Fruit fly (Drosophila melanogaster): Measurements from ENCODE around the gene CG43401.

CG43401 gene

DNA sequence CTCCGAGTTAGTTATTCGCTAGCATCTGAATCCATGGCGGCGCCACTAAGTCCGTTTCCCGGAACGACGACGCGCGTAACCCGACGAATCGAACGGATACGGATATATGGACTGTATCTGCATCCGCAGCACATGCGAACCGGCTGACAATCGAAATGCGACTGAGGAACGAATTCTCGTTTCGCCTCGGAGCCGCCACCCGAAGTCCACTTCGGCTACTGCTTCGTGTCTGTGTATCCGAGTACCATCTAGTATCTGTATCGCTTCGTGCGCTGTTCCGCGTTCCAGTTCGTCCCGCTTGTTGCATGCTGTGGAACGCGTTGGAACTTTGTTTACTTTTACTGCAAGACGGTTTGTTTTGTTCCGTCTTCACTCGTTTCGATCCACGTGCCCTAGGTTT lies 8.0 kb upstream of the CG43401 start, which contains the start of gene robo2:
TSS of gene robo2 (minus strand) at position 167 of the 400 bp plus-strand sequence.
- no peak for TF ChIP-seq CG17801 (GFP tag; optimal IDR thresholded peaks at IDR 0.05; ENCODE audit: partially characterized antibody)

DNA sequence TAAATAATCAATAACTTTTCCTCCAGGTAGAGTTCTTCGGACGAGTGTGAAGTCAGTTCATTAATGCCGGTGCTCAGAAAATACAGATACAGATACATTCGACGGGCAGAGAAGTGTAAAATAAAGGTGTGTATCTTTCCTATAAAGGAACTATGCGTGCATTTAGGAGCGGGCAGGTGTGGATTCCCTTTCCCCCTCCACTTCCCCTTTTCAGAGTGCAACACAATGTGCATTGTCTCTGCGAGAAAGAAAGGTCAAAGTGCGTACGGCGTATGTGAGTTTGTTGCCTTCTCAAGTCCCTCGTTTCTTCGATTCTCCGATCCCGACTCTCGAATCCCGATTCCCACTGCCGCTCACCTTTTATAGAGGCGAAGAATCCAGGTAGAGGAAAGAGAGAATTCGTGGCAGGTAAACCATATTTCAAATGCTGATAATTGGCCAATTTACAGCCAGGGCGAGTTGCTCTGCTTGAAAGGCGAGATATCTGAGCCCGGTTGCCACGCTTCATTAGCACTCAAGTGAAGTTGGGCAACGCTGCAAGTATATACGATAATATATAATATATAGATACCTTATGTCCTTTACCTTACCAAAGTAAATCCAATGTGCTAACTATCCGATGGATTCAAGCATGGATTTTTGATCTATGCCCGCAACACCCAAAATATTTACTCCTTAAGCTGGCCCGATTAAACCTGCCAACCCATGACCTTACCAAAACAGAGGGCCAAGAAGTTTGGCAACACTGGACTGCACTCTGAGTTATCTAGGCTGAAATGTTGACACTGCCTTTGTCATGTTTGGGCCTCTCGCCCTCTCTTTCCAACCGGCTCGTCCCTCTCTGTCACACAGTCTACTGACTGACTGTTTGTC lies 6.6 kb upstream of the CG43401 start:
- TF ChIP-seq CG17801 (GFP tag; optimal IDR thresholded peaks at IDR 0.05; ENCODE audit: partially characterized antibody), result no peak

DNA sequence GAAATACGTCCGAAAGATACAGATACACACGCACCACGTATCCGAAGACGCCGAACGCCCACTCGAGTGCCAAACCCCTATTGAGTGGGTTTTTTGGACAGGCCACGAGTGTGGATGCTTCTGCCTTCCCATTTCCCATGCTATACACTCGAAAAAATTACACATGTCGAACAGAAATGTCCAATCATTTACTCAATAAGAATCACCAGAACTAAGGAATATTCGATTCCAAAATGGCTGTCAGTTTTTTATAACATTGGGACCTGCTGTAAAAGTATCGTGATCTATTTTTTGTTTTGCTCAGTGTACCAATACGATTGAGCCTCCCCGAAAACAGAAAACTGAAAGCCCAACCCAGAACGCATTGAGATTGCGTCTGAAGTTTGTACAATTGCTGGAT lies 5.5 kb upstream of the CG43401 start:
- TF ChIP-seq CG17801 (GFP tag; optimal IDR thresholded peaks at IDR 0.05; ENCODE audit: partially characterized antibody), result no peak

DNA sequence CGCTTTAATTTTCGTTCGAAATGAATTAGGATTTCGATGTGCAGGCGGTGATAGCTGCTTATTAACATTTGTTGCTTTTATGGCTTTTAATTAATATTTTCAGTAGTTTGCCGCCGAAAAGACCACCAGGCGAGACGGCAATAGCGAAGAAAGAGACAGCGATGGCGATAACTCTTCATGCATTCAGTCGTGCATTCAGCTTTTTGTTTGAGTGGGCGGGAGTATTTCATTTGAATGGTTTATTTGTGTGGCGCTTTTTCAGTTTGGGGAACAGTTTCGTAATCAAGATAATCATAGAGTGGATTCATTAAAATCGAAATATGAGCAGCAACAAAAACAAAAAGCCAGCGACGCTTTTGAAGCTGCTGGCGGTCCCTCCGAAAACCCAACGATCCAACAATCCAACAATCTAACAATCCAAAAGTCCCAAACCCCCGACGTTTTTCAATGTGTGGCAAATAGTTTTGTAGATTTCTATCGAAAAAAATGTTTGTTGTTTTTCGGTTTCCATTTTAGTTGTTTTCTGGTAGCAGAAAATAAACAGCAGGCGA lies 4.4 kb upstream of the CG43401 start:
- no peak for TF ChIP-seq CG17801 (GFP tag; optimal IDR thresholded peaks at IDR 0.05; ENCODE audit: partially characterized antibody)

DNA sequence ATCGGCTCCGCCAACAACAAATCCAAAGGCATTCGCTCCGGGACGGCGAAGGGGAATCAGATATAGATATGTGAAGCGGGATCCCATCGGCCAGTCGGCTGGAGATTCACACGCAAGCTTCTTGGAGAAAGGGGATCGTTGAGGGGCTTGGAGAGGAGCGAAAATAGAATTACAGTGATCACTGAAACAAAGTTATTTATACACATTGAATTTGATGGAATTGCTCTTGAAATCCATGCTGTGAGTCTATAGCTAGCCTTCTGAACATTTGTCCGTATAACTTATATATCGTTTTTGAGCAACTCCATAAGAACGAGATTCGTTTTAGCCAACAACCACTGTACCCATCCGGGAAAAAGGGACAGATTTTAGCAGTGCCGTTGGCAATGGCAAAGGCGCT lies 3.5 kb upstream of the CG43401 start:
- no peak for TF ChIP-seq CG17801 (GFP tag; optimal IDR thresholded peaks at IDR 0.05; ENCODE audit: partially characterized antibody)

DNA sequence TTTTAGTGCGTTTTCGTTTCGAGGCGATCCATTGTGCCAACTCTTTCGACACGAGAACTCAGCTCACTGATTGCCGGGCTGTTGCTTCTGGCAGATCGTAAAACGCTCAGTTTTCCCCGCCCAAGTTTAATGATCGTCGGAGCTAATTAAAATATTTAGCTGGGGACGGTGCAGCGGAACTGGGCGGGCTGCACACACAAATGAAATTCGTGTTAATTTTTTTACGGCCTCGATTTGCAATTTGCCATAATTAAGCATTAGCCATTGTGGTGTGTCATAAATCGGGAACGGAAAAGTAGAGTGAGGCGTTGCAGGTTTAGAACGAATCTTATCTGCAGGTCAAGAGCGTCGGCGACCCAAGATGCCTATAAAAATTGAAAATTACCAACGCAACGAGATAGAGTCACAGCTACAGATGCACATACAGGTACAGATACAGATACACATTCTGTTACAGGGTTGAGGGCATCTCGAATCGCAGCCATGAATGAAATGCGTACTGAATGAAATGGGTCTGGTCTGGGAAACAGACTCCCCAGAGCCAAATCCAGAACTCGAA lies 2.4 kb upstream of the CG43401 start:
- TF ChIP-seq CG17801 (GFP tag; optimal IDR thresholded peaks at IDR 0.05; ENCODE audit: partially characterized antibody), result no peak

DNA sequence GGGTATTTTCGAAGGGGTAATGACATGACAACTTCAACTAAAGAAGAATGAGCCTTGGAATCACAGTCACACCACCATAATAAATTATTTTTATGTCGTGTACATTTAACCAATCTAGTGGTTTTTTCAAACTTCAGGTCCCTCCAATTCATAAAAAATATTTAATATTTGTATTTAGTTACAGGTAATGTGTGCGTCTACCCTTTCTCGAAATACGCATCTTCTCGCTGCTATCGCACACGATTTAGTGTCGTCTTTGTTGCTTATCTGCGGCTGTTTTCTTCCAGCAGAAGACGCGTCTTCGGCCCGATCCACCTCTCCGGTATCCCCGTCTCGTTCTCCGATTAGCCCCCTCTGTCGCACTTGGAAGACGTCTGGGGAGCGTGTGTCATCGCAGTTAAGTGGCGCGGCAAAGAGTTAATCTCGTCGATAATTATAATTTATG lies 1.4 kb upstream of the CG43401 start:
- no peak for TF ChIP-seq CG17801 (GFP tag; optimal IDR thresholded peaks at IDR 0.05; ENCODE audit: partially characterized antibody)

DNA sequence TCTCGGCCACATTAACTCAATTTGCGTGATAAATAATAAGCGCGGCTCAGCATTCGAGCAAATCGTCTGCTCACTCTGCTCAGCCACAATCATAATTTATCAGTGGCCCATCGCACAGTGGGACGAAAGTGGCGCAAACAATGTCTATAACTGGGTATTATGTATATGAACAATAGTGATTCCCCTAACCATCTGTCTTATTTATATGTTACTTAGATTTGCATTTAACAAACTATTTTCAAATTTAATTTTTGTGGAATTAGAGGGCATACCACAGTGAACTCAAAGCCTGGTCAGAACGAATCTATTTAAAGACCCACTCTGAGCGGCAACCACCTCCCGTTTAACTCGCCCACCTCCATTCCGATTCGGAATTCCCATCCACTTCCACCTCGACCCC lies 482 bp upstream of the CG43401 start:
- no peak for TF ChIP-seq CG17801 (GFP tag; optimal IDR thresholded peaks at IDR 0.05; ENCODE audit: partially characterized antibody)

DNA sequence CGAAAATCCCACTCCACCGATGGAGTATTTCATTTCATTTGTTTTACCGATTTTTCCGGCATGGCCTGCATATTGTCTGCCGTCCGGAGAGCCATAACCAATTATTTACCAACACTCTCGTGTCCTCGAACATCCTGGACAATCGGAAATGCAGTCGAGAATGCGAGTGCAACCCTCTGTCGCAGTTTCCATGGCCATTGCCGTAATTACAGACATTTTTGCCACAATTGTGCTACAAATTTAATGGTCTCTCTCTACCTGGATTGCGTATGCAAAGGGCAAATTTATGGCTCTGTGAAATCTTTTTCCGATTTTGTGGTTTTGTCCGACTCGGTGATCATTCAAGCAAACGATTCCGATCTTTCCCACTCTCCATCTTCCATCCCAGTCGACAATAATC lies 1.3 kb downstream of the CG43401 start:
- no peak for TF ChIP-seq CG17801 (GFP tag; optimal IDR thresholded peaks at IDR 0.05; ENCODE audit: partially characterized antibody)

DNA sequence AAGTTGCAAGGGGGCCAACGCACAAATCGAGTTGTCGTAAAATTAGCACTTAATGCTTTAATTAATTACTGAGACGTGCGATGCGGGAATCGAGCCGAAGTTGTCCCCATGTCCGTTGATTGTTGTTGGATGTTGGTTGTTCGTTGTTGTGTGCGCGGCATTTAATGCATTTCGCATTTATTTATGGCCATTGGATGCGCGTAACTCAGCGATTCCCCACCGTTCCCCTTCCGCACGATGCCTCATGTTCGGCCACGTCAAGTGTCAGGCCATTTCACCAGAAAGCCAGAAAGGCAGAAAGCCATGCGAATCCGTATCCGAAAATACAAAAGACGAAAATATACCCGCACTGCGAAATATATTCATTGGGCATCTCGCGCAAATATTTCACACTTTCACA lies 3.2 kb downstream of the CG43401 start:
- TF ChIP-seq CG17801 (GFP tag; optimal IDR thresholded peaks at IDR 0.05; ENCODE audit: partially characterized antibody), result no peak

DNA sequence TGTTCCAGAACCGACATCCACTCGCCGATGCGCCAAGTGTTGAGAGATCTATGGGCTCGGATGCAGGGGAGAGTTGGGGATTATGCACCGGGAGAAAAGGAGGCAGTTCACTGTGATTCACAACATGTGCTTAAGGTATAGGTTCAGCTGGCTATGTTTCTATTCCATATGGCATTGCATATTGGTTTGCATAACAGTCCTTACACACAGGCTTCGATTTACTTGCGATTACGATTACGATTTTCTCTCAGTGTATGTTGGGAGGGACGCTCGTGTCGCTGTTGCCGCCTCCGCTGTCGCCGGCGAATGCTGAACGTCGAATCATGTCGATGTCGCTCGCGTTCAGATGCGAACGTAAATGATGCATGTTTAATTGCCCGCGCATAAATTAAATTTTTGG lies 5.5 kb downstream of the CG43401 start:
- no peak for TF ChIP-seq CG17801 (GFP tag; optimal IDR thresholded peaks at IDR 0.05; ENCODE audit: partially characterized antibody)

DNA sequence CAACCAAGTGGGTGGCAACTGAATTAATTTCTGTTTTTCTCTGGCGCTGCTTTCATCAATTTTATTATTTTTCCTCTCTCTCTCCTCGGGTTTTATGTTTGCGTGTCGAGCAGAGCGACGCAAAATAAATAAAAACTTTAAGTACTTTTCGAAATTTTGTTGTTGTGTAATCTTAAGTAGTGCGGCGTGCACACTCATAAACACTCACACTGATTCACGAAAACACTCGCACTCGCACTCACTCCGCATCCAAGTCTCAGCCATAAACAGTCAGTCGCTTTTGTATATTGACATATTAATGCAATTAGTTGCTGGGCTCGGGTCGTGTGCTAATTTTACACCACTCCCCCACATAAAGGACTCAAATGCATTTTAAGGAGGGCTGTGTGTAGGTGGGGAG lies 6.7 kb downstream of the CG43401 start:
- TF ChIP-seq CG17801 (GFP tag; optimal IDR thresholded peaks at IDR 0.05; ENCODE audit: partially characterized antibody), result no peak

DNA sequence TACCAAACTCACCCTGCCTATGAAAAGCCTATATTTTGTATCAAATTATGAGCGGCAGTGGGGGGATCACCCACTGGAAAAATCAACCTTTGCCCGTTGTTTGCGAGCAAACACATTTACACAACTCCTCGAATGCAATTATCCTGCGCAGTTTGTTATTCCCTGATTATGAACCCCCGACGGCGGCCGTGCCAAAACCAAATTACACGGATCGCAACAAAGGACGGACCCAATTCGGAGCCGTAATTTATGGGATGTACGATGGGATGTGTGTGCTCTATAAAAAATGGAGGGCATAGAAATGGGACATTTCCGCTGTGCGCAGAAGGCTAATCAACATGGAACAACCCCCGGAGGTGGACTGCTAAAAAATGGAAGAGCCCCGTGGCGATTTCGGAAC lies 7.2 kb downstream of the CG43401 start:
- TF ChIP-seq CG17801 (GFP tag; optimal IDR thresholded peaks at IDR 0.05; ENCODE audit: partially characterized antibody), result no peak

DNA sequence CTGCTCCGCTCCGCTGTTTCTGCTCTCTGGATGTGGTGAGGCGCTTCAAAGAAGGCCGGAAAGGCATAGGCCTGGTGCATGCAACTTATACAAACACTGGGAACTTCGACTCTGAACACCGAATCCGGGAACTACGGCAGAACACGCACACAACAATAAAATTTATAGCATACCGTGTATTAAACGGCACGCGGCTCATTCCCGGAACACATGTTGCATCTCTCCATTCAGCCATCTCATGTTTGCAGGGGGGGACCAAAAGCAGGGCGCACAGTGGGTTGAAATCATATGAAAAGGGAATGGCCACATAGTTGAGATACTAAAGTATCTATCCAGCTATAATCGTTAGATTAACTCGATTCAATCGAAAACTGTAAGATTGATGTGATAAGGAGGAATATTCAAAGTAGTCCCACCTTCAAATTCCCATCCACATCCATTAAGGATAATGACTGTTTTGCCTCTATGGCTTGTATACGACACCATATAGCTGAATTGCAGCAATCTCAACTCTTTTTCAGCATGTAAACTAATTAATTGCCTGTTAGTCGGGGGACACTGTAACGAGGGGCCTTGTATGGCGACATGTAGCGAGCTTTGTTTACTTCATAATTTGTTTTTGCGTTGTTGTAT lies 11.6 kb downstream of the CG43401 start:
- no peak for TF ChIP-seq CG17801 (GFP tag; optimal IDR thresholded peaks at IDR 0.05; ENCODE audit: partially characterized antibody)

DNA sequence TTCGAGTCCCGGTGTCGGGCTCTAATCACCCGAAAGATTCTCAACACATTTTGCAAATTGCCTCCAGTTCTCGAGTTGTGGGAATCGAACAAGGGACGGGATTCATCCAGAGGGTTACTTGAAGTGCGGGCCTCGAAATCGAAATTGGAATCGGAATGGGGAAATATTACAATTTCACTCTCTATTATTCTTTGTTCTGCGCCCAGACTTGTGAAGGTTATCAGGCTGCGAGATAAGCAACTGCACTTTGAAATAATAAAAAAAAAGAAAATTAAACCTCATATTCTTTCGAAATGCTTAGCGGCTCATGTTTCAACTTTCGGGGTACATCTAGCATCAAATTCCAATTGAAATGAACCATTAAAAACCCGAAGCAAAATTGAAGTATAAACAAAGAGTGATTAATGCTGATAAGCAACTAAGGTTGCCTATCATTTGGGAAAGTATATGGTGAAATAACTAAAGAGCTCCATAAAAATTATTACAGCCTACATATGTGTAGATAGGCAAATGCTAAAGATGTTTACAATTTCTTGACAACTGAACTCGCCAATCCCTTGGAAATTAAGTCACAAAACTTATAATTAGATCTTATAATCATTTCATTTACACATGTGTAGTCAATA lies 13.9 kb downstream of the CG43401 start, which contains the start of gene CG43402:
TSS of gene CG43402 (plus strand) at position 576 of the 626 bp plus-strand sequence.
- TF ChIP-seq CG17801 (GFP tag; optimal IDR thresholded peaks at IDR 0.05; ENCODE audit: partially characterized antibody), result no peak

Data from ovary, adult (tissue).